Worm (Caenorhabditis elegans) whole organism, L1 larva: ENCODE data around the gene rpap-2.

Experiments
- ama-1 ChIP-seq: fragments of 150-350 bp; optimal IDR thresholded peaks from 2 replicates; lab custom pipeline; 2014
- ceh-8 ChIP-seq: fragments of 200-800 bp; sonication (Bioruptor generic); optimal IDR thresholded peaks from 2 replicates; lab custom pipeline; 2018; ENCODE audit warnings: mild to moderate bottlenecking, missing genetic modification characterization, moderate library complexity, missing compliant biosample characterization
- fos-1 ChIP-seq: fragments of 150-350 bp; optimal IDR thresholded peaks from 2 replicates; lab custom pipeline; 2014; ENCODE audit warnings: missing biosample characterization, missing genetic modification characterization
- jun-1 ChIP-seq: fragments of 150-350 bp; optimal IDR thresholded peaks from 2 replicates; lab custom pipeline; 2014; ENCODE audit warnings: missing biosample characterization, missing genetic modification reagents, missing genetic modification characterization
- lin-15B ChIP-seq: fragments of 150-350 bp; sonication (generic microtip); optimal IDR thresholded peaks from 3 replicates; lab custom pipeline; 2014; ENCODE audit warnings: missing biosample characterization, missing genetic modification characterization
- lin-35 ChIP-seq, 2 experiments: fragments of 150-350 bp; optimal IDR thresholded peaks; 2 replicates each; lab custom pipeline; 2014; ENCODE audit warnings: missing biosample characterization in 2 of 2, missing genetic modification characterization in 2 of 2, missing genetic modification reagents in 2 of 2
- mdl-1 ChIP-seq, 2 experiments: fragments of 150-350 bp; optimal IDR thresholded peaks; 2 replicates each; lab custom pipeline; 2014 to 2017; ENCODE audit warnings: missing biosample characterization in 2 of 2, missing genetic modification characterization in 2 of 2, inconsistent platforms in 1 of 2
- nhr-19 ChIP-seq: fragments of 200-800 bp; sonication (Bioruptor generic); conservative IDR thresholded peaks from 2 replicates; pipeline ENCODE4 v1.3.6; 2022; ENCODE audit warnings: missing genetic modification characterization, missing compliant biosample characterization
- nhr-237 ChIP-seq: fragments of 150-350 bp; optimal IDR thresholded peaks from 2 replicates; lab custom pipeline; 2014; ENCODE audit warnings: missing biosample characterization, missing genetic modification characterization
- nhr-85 ChIP-seq: sonication (generic microtip); peaks from one replicate; lab custom pipeline; 2016; ENCODE audit warnings: missing genetic modification characterization, inconsistent platforms, missing compliant biosample characterization
- snpc-4 ChIP-seq: fragments of 150-350 bp; optimal IDR thresholded peaks from 2 replicates; lab custom pipeline; 2014; ENCODE audit warnings: missing biosample characterization, missing genetic modification characterization
- zag-1 ChIP-seq: fragments of 150-350 bp; optimal IDR thresholded peaks from 2 replicates; lab custom pipeline; 2014; ENCODE audit warnings: missing biosample characterization, missing genetic modification characterization

DNA sequence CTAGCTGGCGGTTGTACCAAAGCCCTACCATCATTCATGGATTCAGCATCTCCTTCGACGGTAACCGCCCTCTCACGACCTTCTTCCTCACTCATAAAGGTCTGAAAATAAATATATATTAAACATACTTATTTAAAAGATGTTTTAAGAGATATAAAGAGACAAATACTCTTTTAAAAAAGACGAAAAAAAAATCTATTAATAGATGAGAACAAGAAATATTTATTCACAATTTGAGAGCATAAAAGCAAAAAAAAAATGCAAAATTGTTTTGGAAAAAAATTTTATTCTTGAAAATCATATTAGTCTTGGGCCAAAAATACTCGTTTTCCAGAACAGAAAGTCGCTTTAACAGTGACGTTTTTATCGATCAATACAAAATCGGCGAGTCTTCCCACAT lies 28.9 kb downstream of the rpap-2 start, which contains the start of gene skat-1:
- TF ChIP-seq nhr-237 (tag; lab: Kevin White, UChicago) (no peak), fos-1 (tag; lab: Kevin White, UChicago) (no peak), lin-15B (no peak), zag-1 (tag; lab: Kevin White, UChicago) (no peak), mdl-1 (tag; optimal IDR thresholded peaks at IDR 0.05; lab: Kevin White, UChicago) (no peak), jun-1 (tag; lab: Kevin White, UChicago) (no peak), snpc-4 (tag; lab: Kevin White, UChicago) (no peak), nhr-85 (tag; lab: Kevin White, UChicago) (no peak), ceh-8 (no peak), nhr-19 (GFP tag; lab: Robert Waterston, UW) (no peak), ama-1 (no peak), lin-35 (GFP tag; optimal IDR thresholded peaks at IDR 0.05; lab: Kevin White, UChicago) (no peak)
